Fruit fly (Drosophila melanogaster) S2 (cell line): ENCODE measurements around the gene CG9592.
A peak's percentile ranks its signal among the peaks of the same experiment; 100 is the strongest.

Source experiments
- CG8478 ChIP-seq: fragments of >200 bp; optimal IDR thresholded peaks from 2 replicates; lab custom pipeline; 2018
- CTCF ChIP-seq, 2 experiments: fragments of >200 bp; optimal IDR thresholded peaks; 2 replicates each; lab custom pipeline; 2018

Gene CG9592

DNA sequence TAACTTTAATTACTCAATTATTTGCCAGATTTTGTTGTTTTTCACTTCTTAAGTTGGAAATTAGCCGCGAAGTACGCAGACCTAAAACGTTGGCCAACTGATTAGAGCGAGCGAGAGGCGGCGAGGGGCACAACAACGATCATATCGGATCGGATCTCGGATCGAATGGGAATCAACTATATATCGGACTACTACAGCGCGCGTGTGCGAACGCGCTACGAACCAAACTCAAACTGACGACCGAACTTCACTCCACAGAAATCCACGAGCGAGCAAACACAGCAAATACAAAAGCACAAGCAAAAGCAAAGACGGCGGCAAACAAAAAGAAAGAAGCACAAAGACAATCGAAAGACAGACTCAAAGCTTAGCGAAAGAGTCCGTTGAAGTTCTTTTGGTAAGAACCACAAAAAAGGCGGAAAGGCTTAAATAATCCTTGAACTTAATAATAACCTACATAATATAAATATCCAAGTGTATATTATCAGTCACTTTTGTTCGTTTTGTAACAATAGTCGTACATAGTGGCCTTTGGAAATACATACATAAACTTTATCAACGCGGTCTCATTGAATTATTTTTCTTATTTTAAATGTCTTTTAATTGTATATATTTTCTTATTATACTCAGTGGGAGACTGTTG is 18.5 kb downstream of the CG9592 start, which contains the start of the genes bbg and CG43246:
bbg (minus strand) TSS at position 235 of the 643 bp plus-strand sequence.
CG43246 (plus strand) TSS at position 593 of the 643 bp plus-strand sequence.
- TF ChIP-seq CTCF (optimal IDR thresholded peaks at IDR 0.05; lab: Kevin White, UChicago): no peak
- TF ChIP-seq CG8478 (lab: Kevin White, UChicago): no peak

- no peak for TF ChIP-seq CG8478 (lab: Kevin White, UChicago)
- TF ChIP-seq CTCF (optimal IDR thresholded peaks at IDR 0.05; lab: Kevin White, UChicago): peak; percentile 81 to 83
These were observed 19.9 kb downstream of the CG9592 start, which contains the start of gene Mpcp2 for dm6 chr3L:14537435-14537991. Mpcp2 (plus strand) TSS chr3L:14537651.

dm6 chr3L:14543971-14544655 is 26.5 kb downstream of the CG9592 start:
- TF ChIP-seq CTCF (optimal IDR thresholded peaks at IDR 0.05; lab: Kevin White, UChicago): no peak
- no peak for TF ChIP-seq CG8478 (lab: Kevin White, UChicago)

- TF ChIP-seq CTCF (optimal IDR thresholded peaks at IDR 0.05; lab: Kevin White, UChicago): no peak
- TF ChIP-seq CG8478 (lab: Kevin White, UChicago): no peak
These were observed 27.6 kb downstream of the CG9592 start for dm6 chr3L:14544987-14545943.

- TF ChIP-seq CTCF (optimal IDR thresholded peaks at IDR 0.05; lab: Kevin White, UChicago) (no peak), CG8478 (lab: Kevin White, UChicago) (no peak)
These were observed 29.4 kb downstream of the CG9592 start for dm6 chr3L:14546918-14547533.

dm6 chr3L:14547811-14548765 is 30.5 kb downstream of the CG9592 start:
- TF ChIP-seq CTCF (optimal IDR thresholded peaks at IDR 0.05; lab: Kevin White, UChicago) (no peak), CG8478 (lab: Kevin White, UChicago) (no peak)

DNA sequence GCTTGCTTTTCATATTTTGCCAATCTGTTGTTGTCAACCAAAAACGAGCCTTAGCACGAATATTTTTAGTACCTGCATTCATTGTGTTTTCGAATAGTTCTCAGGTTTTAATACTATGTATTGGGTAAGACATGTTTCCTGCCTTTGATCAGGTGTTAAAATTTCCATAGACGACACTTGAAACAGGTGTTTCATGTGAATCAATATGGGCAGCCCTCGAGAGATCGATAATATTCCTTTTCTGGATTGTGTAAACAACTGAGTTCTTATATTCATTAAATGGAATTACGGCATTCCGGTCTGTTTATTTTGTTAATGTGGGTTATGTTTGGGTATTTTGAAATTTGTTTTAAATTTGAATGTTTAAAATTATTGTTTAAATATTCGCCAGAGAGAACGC is 31.6 kb downstream of the CG9592 start:
- TF ChIP-seq CTCF (optimal IDR thresholded peaks at IDR 0.05; lab: Kevin White, UChicago) (no peak), CG8478 (lab: Kevin White, UChicago) (no peak)

DNA sequence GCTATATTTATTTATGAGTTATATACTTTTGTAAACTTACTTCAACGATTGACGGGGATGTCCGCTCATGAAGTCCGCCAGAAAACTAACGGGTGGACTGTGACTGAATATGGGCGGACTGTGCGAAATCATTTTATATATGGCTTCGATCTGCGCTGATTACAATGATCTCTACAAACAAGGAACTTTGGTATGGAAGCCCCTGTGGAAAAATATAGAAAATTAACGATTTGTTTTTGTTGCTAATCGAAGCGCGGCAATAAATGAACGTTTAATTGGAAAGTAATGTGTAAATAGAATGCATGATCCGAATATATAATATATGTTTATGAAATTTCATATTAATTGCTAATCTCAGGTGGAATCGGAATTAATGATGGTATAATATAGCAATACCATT is 32.3 kb downstream of the CG9592 start:
- TF ChIP-seq CG8478 (lab: Kevin White, UChicago) (no peak), CTCF (optimal IDR thresholded peaks at IDR 0.05; lab: Kevin White, UChicago) (no peak)

DNA sequence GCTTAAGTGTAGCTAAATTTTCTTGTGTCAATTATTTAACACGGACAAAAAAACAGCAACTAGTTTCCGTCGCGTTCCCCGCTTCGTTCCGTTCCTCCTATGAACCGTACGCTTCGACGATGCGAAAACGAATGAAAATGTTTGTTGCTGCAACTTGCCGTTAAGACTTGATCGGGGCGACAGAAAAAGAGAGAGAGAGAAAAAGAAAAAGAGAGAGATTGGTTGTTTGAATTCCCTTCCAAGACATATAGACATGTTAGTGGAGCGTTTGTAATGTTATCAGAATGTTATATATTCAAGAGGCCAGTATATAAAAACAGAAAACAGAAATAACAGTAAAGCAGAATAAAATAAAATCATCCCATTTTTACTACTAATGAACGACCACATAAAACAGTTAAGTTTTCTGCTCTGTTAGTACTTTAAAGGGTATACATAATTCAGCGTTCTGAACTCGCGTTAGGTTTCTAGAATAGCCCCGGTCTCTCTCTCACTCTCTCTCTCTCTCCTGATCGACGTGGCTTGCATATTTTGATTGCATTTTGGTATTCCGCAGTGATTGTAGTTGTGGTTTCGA is 33.3 kb downstream of the CG9592 start, which contains the start of gene Gbs-70E:
Gbs-70E (minus strand) TSS at position 137 of the 577 bp plus-strand sequence.
- no peak for TF ChIP-seq CG8478 (lab: Kevin White, UChicago)
- TF ChIP-seq CTCF (optimal IDR thresholded peaks at IDR 0.05; lab: Kevin White, UChicago): no peak

DNA sequence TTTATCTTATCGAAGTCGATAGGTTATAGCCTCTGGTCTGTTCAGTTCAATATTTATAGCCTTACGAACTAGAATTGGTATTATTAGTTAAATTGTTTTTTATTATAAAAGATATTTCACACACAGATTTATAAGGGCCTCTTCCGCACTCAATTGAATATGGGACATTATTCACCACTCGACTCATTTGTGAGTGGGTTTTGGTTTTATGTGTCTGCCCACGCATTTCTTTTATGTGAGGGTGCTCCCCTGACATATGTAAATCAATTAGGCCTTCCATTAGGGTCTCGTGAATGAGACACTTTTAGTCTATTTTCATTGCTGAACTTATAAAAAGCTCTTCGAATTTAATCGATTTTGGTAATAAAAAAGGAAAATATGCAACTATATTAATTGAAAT is 34.0 kb downstream of the CG9592 start:
- TF ChIP-seq CG8478 (lab: Kevin White, UChicago) (no peak), CTCF (optimal IDR thresholded peaks at IDR 0.05; lab: Kevin White, UChicago) (no peak)

- TF ChIP-seq CG8478 (lab: Kevin White, UChicago): no peak
- TF ChIP-seq CTCF (optimal IDR thresholded peaks at IDR 0.05; lab: Kevin White, UChicago): no peak
These were observed 34.7 kb downstream of the CG9592 start for dm6 chr3L:14552041-14552924.

DNA sequence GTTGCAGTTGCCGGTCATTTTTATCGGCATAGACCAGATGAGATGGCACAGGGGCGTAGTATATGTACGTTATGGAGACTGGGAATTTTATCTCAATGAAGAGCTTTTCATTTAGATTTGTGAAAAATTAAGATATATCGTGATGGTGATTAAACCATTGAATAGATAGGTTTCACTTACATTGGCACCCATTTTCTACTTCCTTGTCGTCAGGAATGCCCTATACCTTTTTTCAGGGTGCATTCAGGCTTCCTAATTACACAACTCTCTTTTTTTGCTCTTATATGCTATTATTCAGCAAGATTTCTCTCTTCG is 35.3 kb downstream of the CG9592 start:
- no peak for TF ChIP-seq CTCF (optimal IDR thresholded peaks at IDR 0.05; lab: Kevin White, UChicago)
- no peak for TF ChIP-seq CG8478 (lab: Kevin White, UChicago)
